Fruit fly (Drosophila melanogaster): Measurements from ENCODE around the gene CG3108.

dm6 chrX:5804377-5804776 is 23.0 kb upstream of the CG3108 start, which contains the start of gene Cpr5C:
- TF ChIP-seq CG7101 (tag; optimal IDR thresholded peaks at IDR 0.05), result no peak
- no peak for TF ChIP-seq Crg-1 (GFP tag; optimal IDR thresholded peaks at IDR 0.05)
- TF ChIP-seq CG5204 (GFP tag; optimal IDR thresholded peaks at IDR 0.05), result no peak
- no peak for TF ChIP-seq pad (GFP tag; optimal IDR thresholded peaks at IDR 0.05)
- no peak for TF ChIP-seq Mnt (GFP tag; optimal IDR thresholded peaks at IDR 0.05)
- no peak for TF ChIP-seq bab1 (GFP tag; optimal IDR thresholded peaks at IDR 0.05)
